Fruit fly (Drosophila melanogaster) whole organism, embryonic: Measurements from ENCODE around the gene CG9776.

ENCODE experiments used
- Ada2b ChIP-seq: fragments of 200-800 bp; sonication (Bioruptor generic); IDR thresholded peaks from 2 replicates; pipeline ENCODE4 v1.3.6; 2022; ENCODE audit warnings: missing biosample characterization, missing genetic modification characterization
- Antp ChIP-seq: fragments of 200-800 bp; sonication (Bioruptor generic); optimal IDR thresholded peaks from 3 replicates; lab custom pipeline; 2016; ENCODE audit warnings: missing biosample characterization, missing genetic modification characterization
- Awh ChIP-seq: fragments of 200-800 bp; sonication (Bioruptor generic); IDR thresholded peaks from 2 replicates; pipeline ENCODE4, ENCODE4 v1.3.6; 2022; ENCODE audit warnings: missing biosample characterization, missing genetic modification characterization
- CG10274 ChIP-seq: fragments of 200-800 bp; sonication (Bioruptor generic); optimal IDR thresholded peaks from 3 replicates; lab custom pipeline; 2017; ENCODE audit warnings: missing biosample characterization, mild to moderate bottlenecking, missing genetic modification characterization
- CG10654 ChIP-seq: fragments of 200-800 bp; sonication (Bioruptor generic); optimal IDR thresholded peaks from 2 replicates; lab custom pipeline; 2016; ENCODE audit warnings: missing biosample characterization, missing genetic modification characterization
- CG11456 ChIP-seq: fragments of 200-800 bp; sonication (Bioruptor generic); IDR thresholded peaks from 3 replicates; pipeline ENCODE4 v1.3.6; 2022; ENCODE audit warnings: missing biosample characterization, missing genetic modification characterization
- CG11504 ChIP-seq: fragments of 200-800 bp; sonication (Bioruptor generic); optimal IDR thresholded peaks from 3 replicates; lab custom pipeline; 2019; ENCODE audit warnings: missing biosample characterization, mild to moderate bottlenecking, missing genetic modification characterization, moderate library complexity
- CG12942 ChIP-seq: fragments of 200-800 bp; sonication (Bioruptor generic); optimal IDR thresholded peaks from 3 replicates; lab custom pipeline; 2016; ENCODE audit warnings: missing biosample characterization, missing genetic modification characterization
- CG14014 ChIP-seq: fragments of 200-800 bp; sonication (Bioruptor generic); IDR thresholded peaks from 2 replicates; pipeline ENCODE4 v1.3.6; 2022; ENCODE audit warnings: missing biosample characterization, missing genetic modification characterization
- CG14050 ChIP-seq: fragments of 200-800 bp; sonication (Bioruptor generic); IDR thresholded peaks from 3 replicates; pipeline ENCODE4 v1.3.6; 2022; ENCODE audit warnings: missing biosample characterization, missing genetic modification characterization
- CG14860 ChIP-seq: fragments of 200-800 bp; sonication (Bioruptor generic); IDR thresholded peaks from 3 replicates; pipeline ENCODE4 v1.3.6; 2022; ENCODE audit warnings: missing biosample characterization, missing genetic modification characterization; ENCODE audit not compliant: partially characterized antibody
- CG1602 ChIP-seq: fragments of 200-800 bp; sonication (Bioruptor generic); optimal IDR thresholded peaks from 3 replicates; lab custom pipeline; 2016; ENCODE audit warnings: missing biosample characterization, missing genetic modification characterization
- CG17186 ChIP-seq: fragments of 200-800 bp; sonication (Bioruptor generic); optimal IDR thresholded peaks from 3 replicates; lab custom pipeline; 2017; ENCODE audit warnings: missing biosample characterization, missing genetic modification reagents, missing genetic modification characterization
- CG1792 ChIP-seq: fragments of 200-800 bp; sonication (Bioruptor generic); optimal IDR thresholded peaks from 2 replicates; lab custom pipeline; 2016; ENCODE audit warnings: missing biosample characterization, missing genetic modification characterization
- CG2678 ChIP-seq: fragments of 200-800 bp; sonication (Bioruptor generic); optimal IDR thresholded peaks from 3 replicates; lab custom pipeline; 2019; ENCODE audit warnings: missing biosample characterization, mild to moderate bottlenecking, missing genetic modification characterization, moderate library complexity
- CG34422 ChIP-seq: fragments of 200-800 bp; sonication (Bioruptor generic); IDR thresholded peaks from 3 replicates; pipeline ENCODE4 v1.3.6; 2022; ENCODE audit warnings: missing biosample characterization, missing genetic modification characterization
- CG4328 ChIP-seq: fragments of 200-800 bp; sonication (Bioruptor generic); optimal IDR thresholded peaks from 3 replicates; lab custom pipeline; 2017; ENCODE audit warnings: missing biosample characterization, missing genetic modification reagents, missing genetic modification characterization
- CG7987 ChIP-seq: fragments of 200-800 bp; sonication (Bioruptor generic); optimal IDR thresholded peaks from 2 replicates; lab custom pipeline; 2018; ENCODE audit warnings: missing biosample characterization, mild to moderate bottlenecking, missing genetic modification characterization, moderate library complexity
- CG8281 ChIP-seq: fragments of 200-800 bp; sonication (Bioruptor generic); optimal IDR thresholded peaks from 2 replicates; lab custom pipeline; 2018; ENCODE audit warnings: missing biosample characterization, mild to moderate bottlenecking, missing genetic modification characterization, moderate library complexity
- Doc2 ChIP-seq: fragments of 200-800 bp; sonication (Bioruptor generic); IDR thresholded peaks from 2 replicates; pipeline ENCODE4 v1.3.6; 2022; ENCODE audit warnings: missing biosample characterization, missing genetic modification characterization
- Fer2 ChIP-seq: fragments of 200-800 bp; sonication (Bioruptor generic); optimal IDR thresholded peaks from 2 replicates; lab custom pipeline; 2018; ENCODE audit warnings: missing biosample characterization, mild to moderate bottlenecking, missing genetic modification characterization, moderate library complexity
- Fer3 ChIP-seq: fragments of 200-800 bp; sonication (Bioruptor generic); optimal IDR thresholded peaks from 2 replicates; lab custom pipeline; 2018; ENCODE audit warnings: missing biosample characterization, mild to moderate bottlenecking, missing genetic modification characterization, moderate library complexity
- GATAe ChIP-seq: fragments of 200-800 bp; sonication (Bioruptor generic); conservative IDR thresholded peaks from 2 replicates; pipeline ENCODE4 v1.3.6; 2022; ENCODE audit warnings: missing biosample characterization, missing genetic modification characterization
- HmgZ ChIP-seq: fragments of 200-800 bp; sonication (Bioruptor generic); optimal IDR thresholded peaks from 2 replicates; lab custom pipeline; 2018; ENCODE audit warnings: missing biosample characterization, mild to moderate bottlenecking, missing genetic modification characterization
- Lpt ChIP-seq: fragments of >200 bp; optimal IDR thresholded peaks from 2 replicates; lab custom pipeline; 2018; ENCODE audit warnings: missing biosample characterization, missing genetic modification characterization
- MBD-R2 ChIP-seq: fragments of 200-800 bp; sonication (Bioruptor generic); IDR thresholded peaks from 2 replicates; pipeline ENCODE4 v1.3.6; 2022; ENCODE audit warnings: missing biosample characterization, missing genetic modification characterization
- Med ChIP-seq: fragments of 200-800 bp; sonication (Bioruptor generic); peaks from one replicate; lab custom pipeline; 2016; ENCODE audit warnings: missing biosample characterization, missing genetic modification characterization, mild to moderate bottlenecking, inconsistent platforms, moderate library complexity
- Meics ChIP-seq: fragments of 200-800 bp; sonication (Bioruptor generic); optimal IDR thresholded peaks from 2 replicates; lab custom pipeline; 2017; ENCODE audit warnings: missing biosample characterization, mild to moderate bottlenecking, missing genetic modification characterization
- NK7.1 ChIP-seq: fragments of 200-800 bp; sonication (Bioruptor generic); optimal IDR thresholded peaks from 3 replicates; lab custom pipeline; 2016; ENCODE audit warnings: missing biosample characterization, missing genetic modification characterization
- Pdp1 ChIP-seq, 2 experiments: fragments of 200-800 bp; sonication (Bioruptor generic); optimal IDR thresholded peaks; 3 replicates each; lab custom pipeline; 2016; ENCODE audit warnings: missing biosample characterization in 2 of 2, missing genetic modification characterization in 2 of 2, mild to moderate bottlenecking in 1 of 2, moderate library complexity in 1 of 2
- Six4 ChIP-seq: fragments of 200-800 bp; sonication (Bioruptor generic); optimal IDR thresholded peaks from 2 replicates; lab custom pipeline; 2016; ENCODE audit warnings: missing biosample characterization, missing genetic modification characterization
- Sox100B ChIP-seq: fragments of 200-800 bp; sonication (Bioruptor generic); optimal IDR thresholded peaks from 3 replicates; lab custom pipeline; 2018; ENCODE audit warnings: missing biosample characterization, mild to moderate bottlenecking, missing genetic modification characterization
- Sox102F ChIP-seq: fragments of 200-800 bp; sonication (Bioruptor generic); optimal IDR thresholded peaks from 2 replicates; lab custom pipeline; 2018; ENCODE audit warnings: missing biosample characterization, mild to moderate bottlenecking, missing genetic modification characterization, moderate library complexity
- TFAM ChIP-seq: fragments of 200-800 bp; sonication (Bioruptor generic); optimal IDR thresholded peaks from 2 replicates; lab custom pipeline; 2017; ENCODE audit warnings: missing biosample characterization, missing genetic modification characterization, inconsistent platforms
- Tbp ChIP-seq: fragments of >200 bp; optimal IDR thresholded peaks from 2 replicates; lab custom pipeline; 2018; ENCODE audit warnings: missing biosample characterization, missing genetic modification characterization
- ac ChIP-seq: fragments of 200-800 bp; sonication (Bioruptor generic); optimal IDR thresholded peaks from 3 replicates; lab custom pipeline; 2017; ENCODE audit warnings: missing biosample characterization, mild to moderate bottlenecking, missing genetic modification characterization
- dmrt99B ChIP-seq: fragments of 200-800 bp; sonication (Bioruptor generic); optimal IDR thresholded peaks from 2 replicates; lab custom pipeline; 2018; ENCODE audit warnings: missing biosample characterization, mild to moderate bottlenecking, missing genetic modification characterization, moderate library complexity
- dysf ChIP-seq: fragments of 200-800 bp; sonication (Bioruptor generic); IDR thresholded peaks from 3 replicates; pipeline ENCODE4 v1.3.6; 2022; ENCODE audit warnings: missing biosample characterization, missing genetic modification characterization
- esg ChIP-seq: fragments of 200-800 bp; sonication (Bioruptor generic); conservative IDR thresholded peaks from 2 replicates; pipeline ENCODE4 v1.3.6; 2022; ENCODE audit warnings: missing biosample characterization, missing genetic modification characterization
- fd102C ChIP-seq: fragments of 200-800 bp; sonication (Bioruptor generic); optimal IDR thresholded peaks from 2 replicates; lab custom pipeline; 2018; ENCODE audit warnings: missing biosample characterization, mild to moderate bottlenecking, missing genetic modification characterization, moderate library complexity
- fd3F ChIP-seq: fragments of 200-800 bp; sonication (Bioruptor generic); optimal IDR thresholded peaks from 2 replicates; lab custom pipeline; 2018; ENCODE audit warnings: missing biosample characterization, mild to moderate bottlenecking, missing genetic modification characterization, moderate library complexity
- gcm2 ChIP-seq: fragments of 200-800 bp; sonication (Bioruptor generic); optimal IDR thresholded peaks from 2 replicates; lab custom pipeline; 2016; ENCODE audit warnings: missing biosample characterization, missing genetic modification characterization
- ind ChIP-seq: fragments of 200-800 bp; sonication (Bioruptor generic); optimal IDR thresholded peaks from 3 replicates; lab custom pipeline; 2016; ENCODE audit warnings: missing biosample characterization, missing genetic modification characterization
- lmd ChIP-seq: fragments of 200-800 bp; sonication (Bioruptor generic); IDR thresholded peaks from 2 replicates; pipeline ENCODE4 v1.3.6; 2022; ENCODE audit warnings: missing biosample characterization, missing genetic modification characterization
- nerfin-2 ChIP-seq: fragments of 200-800 bp; sonication (Bioruptor generic); IDR thresholded peaks from 2 replicates; pipeline ENCODE4 v1.3.6; 2022; ENCODE audit warnings: missing biosample characterization, missing genetic modification characterization; ENCODE audit not compliant: partially characterized antibody
- otp ChIP-seq: fragments of 200-800 bp; sonication (Bioruptor generic); IDR thresholded peaks from 3 replicates; pipeline ENCODE4, ENCODE4 v1.3.6; 2022; ENCODE audit warnings: missing biosample characterization, missing genetic modification characterization
- peb ChIP-seq: fragments of 200-800 bp; sonication (Bioruptor generic); IDR thresholded peaks from 2 replicates; pipeline ENCODE4 v1.3.6; 2022; ENCODE audit warnings: missing biosample characterization, missing genetic modification characterization
- sug ChIP-seq: fragments of 200-800 bp; optimal IDR thresholded peaks from 2 replicates; lab custom pipeline; 2019; ENCODE audit warnings: missing biosample characterization, mild to moderate bottlenecking, missing genetic modification characterization, moderate library complexity
- tap ChIP-seq: fragments of 200-800 bp; optimal IDR thresholded peaks from 3 replicates; lab custom pipeline; 2019; ENCODE audit warnings: missing biosample characterization, mild to moderate bottlenecking, missing genetic modification characterization, moderate library complexity
- tup ChIP-seq: fragments of 200-800 bp; sonication (Bioruptor generic); optimal IDR thresholded peaks from 2 replicates; lab custom pipeline; 2016; ENCODE audit warnings: missing biosample characterization, mild to moderate bottlenecking, missing genetic modification characterization, moderate library complexity
- twi ChIP-seq: fragments of 200-800 bp; optimal IDR thresholded peaks from 2 replicates; lab custom pipeline; 2019; ENCODE audit warnings: missing biosample characterization, mild to moderate bottlenecking, missing genetic modification characterization, moderate library complexity

CG9776 gene

DNA sequence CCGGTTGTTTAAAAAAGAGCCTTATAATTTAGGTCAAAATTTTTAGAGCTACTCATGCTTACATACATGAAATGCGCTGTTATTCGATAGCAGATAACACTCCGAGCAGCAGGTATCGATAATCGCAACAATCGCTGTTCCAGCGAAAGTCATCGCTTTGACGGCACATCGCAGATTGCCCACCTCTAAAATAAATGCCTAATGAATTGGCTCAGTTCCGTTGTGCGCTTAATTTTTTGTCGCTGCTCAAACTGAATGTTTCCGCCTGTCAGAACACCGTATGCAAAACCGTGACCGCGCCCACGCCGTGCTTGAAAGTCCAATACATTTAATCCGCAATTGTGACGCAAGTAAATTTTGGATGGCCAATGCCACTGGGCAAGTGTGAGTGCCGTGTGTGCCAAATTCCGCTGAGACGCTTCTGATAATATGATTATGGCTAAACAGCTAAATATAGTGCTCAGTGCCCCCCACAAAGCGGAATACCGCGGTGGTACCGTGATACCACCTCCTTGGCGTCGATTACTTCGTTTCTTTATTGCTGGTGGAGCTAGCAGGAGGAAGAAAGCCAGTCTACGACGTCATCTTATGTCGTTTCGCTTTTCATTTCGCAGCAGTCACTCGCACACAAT is 14.2 kb downstream of the CG9776 start, which contains the start of gene CG9795 (continued):
- TF ChIP-seq Pdp1 (GFP tag; optimal IDR thresholded peaks at IDR 0.05; lab: Kevin White, UChicago) = no peak
- no peak for TF ChIP-seq esg
- TF ChIP-seq CG10654 (GFP tag; lab: Kevin White, UChicago) = no peak
- no peak for TF ChIP-seq Sox102F
- TF ChIP-seq Awh = no peak
- no peak for TF ChIP-seq CG10274
- peak; percentile 52; the same call in 1 of the 3 replicates for TF ChIP-seq CG34422 (GFP tag; lab: Robert Waterston, UW)
- no peak for TF ChIP-seq CG1792 (GFP tag; lab: Kevin White, UChicago)
- no peak for TF ChIP-seq NK7.1
- TF ChIP-seq tup (GFP tag; lab: Kevin White, UChicago) = no peak
- no peak for TF ChIP-seq TFAM (GFP tag; lab: Kevin White, UChicago)
- no peak for TF ChIP-seq GATAe (GFP tag; lab: Robert Waterston, UW)
- TF ChIP-seq Ada2b (GFP tag; lab: Robert Waterston, UW) = no peak
- TF ChIP-seq gcm2 (GFP tag; lab: Kevin White, UChicago) = no peak
- TF ChIP-seq CG4328 (GFP tag; lab: Kevin White, UChicago) = no peak
- TF ChIP-seq CG1602 (GFP tag; lab: Kevin White, UChicago) = no peak
- TF ChIP-seq ac = no peak
- TF ChIP-seq otp (GFP tag; lab: Robert Waterston, UW) = 0 out of 3 replicates have a peak, but pooled peaks have one; percentile 56
- no peak for TF ChIP-seq twi (tag; lab: Kevin White, UChicago)
- no peak for TF ChIP-seq Fer2 (tag; lab: Kevin White, UChicago)
- peak; percentile 94 for TF ChIP-seq CG14860 (GFP tag; lab: Robert Waterston, UW)
- TF ChIP-seq Lpt (GFP tag; lab: Kevin White, UChicago) = no peak
- peak; percentile 85 for TF ChIP-seq CG17186 (GFP tag; lab: Kevin White, UChicago)
- TF ChIP-seq CG11504 (tag; lab: Kevin White, UChicago) = no peak
- no peak for TF ChIP-seq CG11456 (GFP tag; lab: Robert Waterston, UW)
- no peak for TF ChIP-seq Six4
- no peak; the same call in 2 of the 3 replicates for TF ChIP-seq dysf (GFP tag; lab: Robert Waterston, UW)
- peak; percentile 54 for TF ChIP-seq HmgZ (tag; lab: Kevin White, UChicago)
- TF ChIP-seq Tbp (GFP tag; lab: Kevin White, UChicago) = no peak
- no peak for TF ChIP-seq ind (GFP tag; lab: Kevin White, UChicago)
- TF ChIP-seq fd3F (GFP tag; lab: Kevin White, UChicago) = no peak
- TF ChIP-seq Doc2 = no peak
- peak; percentile 37 for TF ChIP-seq Meics (GFP tag; lab: Kevin White, UChicago)
- TF ChIP-seq Med (GFP tag; lab: Kevin White, UChicago) = peak; percentile 91
- TF ChIP-seq Fer3 (tag; lab: Kevin White, UChicago) = peak; percentile 7
- no peak for TF ChIP-seq CG14014
- no peak for TF ChIP-seq fd102C (GFP tag; lab: Kevin White, UChicago)
- no peak for TF ChIP-seq CG8281 (tag; lab: Kevin White, UChicago)
- no peak for TF ChIP-seq dmrt99B
- peak; percentile 83 for TF ChIP-seq MBD-R2 (GFP tag; lab: Robert Waterston, UW)
- no peak for TF ChIP-seq tap (tag; lab: Kevin White, UChicago)
- peak; percentile 49 for TF ChIP-seq Antp (GFP tag; lab: Kevin White, UChicago)
- no peak for TF ChIP-seq Sox100B (GFP tag; lab: Kevin White, UChicago)
- TF ChIP-seq sug (tag; lab: Kevin White, UChicago) = peak; percentile 93
- no peak for TF ChIP-seq CG14050 (GFP tag; lab: Robert Waterston, UW)
- TF ChIP-seq CG12942 (GFP tag; lab: Kevin White, UChicago) = no peak
- TF ChIP-seq lmd = peak; percentile 11; the same call in 1 of the 2 replicates
- TF ChIP-seq nerfin-2 (GFP tag; lab: Robert Waterston, UW) = peak; percentile 95
- no peak for TF ChIP-seq peb (GFP tag; lab: Robert Waterston, UW)
- no peak for TF ChIP-seq CG2678 (tag; lab: Kevin White, UChicago)
- TF ChIP-seq CG7987 (GFP tag; lab: Kevin White, UChicago) = peak; percentile 51
